Worm (Caenorhabditis elegans) whole organism, L1 larva: ENCODE data around the gene F28F9.2.
A peak's percentile ranks its signal among the peaks of the same experiment; 100 is the strongest.

Source experiments
- C16A3.4 ChIP-seq: fragments of 150-350 bp; optimal IDR thresholded peaks from 2 replicates; lab custom pipeline; 2014; ENCODE audit warnings: missing biosample characterization, missing genetic modification characterization
- F16B12.6 ChIP-seq: fragments of 150-350 bp; optimal IDR thresholded peaks from 2 replicates; lab custom pipeline; 2014; ENCODE audit warnings: missing biosample characterization, missing genetic modification characterization
- Y116A8C.19 ChIP-seq: sonication (generic microtip); optimal IDR thresholded peaks from 2 replicates; lab custom pipeline; 2016; ENCODE audit warnings: missing compliant biosample characterization, missing genetic modification characterization, borderline replicate concordance
- alr-1 ChIP-seq: fragments of 200-800 bp; sonication (Bioruptor generic); optimal IDR thresholded peaks from 2 replicates; lab custom pipeline; 2018; ENCODE audit warnings: borderline replicate concordance, mild to moderate bottlenecking, missing genetic modification characterization, missing compliant biosample characterization
- blmp-1 ChIP-seq: fragments of 150-350 bp; optimal IDR thresholded peaks from 2 replicates; lab custom pipeline; 2014; ENCODE audit warnings: missing biosample characterization, missing genetic modification characterization
- ceh-82 ChIP-seq, 3 experiments: fragments of 150-350 bp in 1 of 3; sonication (generic microtip) in 2 of 3; optimal IDR thresholded peaks; 2 replicates each; lab custom pipeline; 2014 to 2017; ENCODE audit warnings: missing biosample characterization in 3 of 3, missing genetic modification characterization in 3 of 3
- ceh-88 ChIP-seq: fragments of 200-800 bp; sonication (Bioruptor generic); IDR thresholded peaks from 2 replicates; pipeline ENCODE4 v1.3.6; 2022; ENCODE audit warnings: missing genetic modification characterization, missing compliant biosample characterization
- ceh-90 ChIP-seq: sonication (generic microtip); optimal IDR thresholded peaks from 2 replicates; lab custom pipeline; 2016; ENCODE audit warnings: missing genetic modification characterization, missing compliant biosample characterization
- ces-1 ChIP-seq: fragments of 150-350 bp; optimal IDR thresholded peaks from 2 replicates; lab custom pipeline; 2014; ENCODE audit warnings: missing biosample characterization, missing genetic modification reagents, missing genetic modification characterization
- egl-13 ChIP-seq: sonication (generic microtip); optimal IDR thresholded peaks from 2 replicates; lab custom pipeline; 2016; ENCODE audit warnings: missing genotype, missing genetic modification reagents, missing genetic modification characterization, missing compliant biosample characterization
- egl-27 ChIP-seq, 2 experiments: fragments of 150-350 bp in 1 of 2; sonication (generic microtip); optimal IDR thresholded peaks; 3 replicates each; lab custom pipeline; 2017 to 2018; ENCODE audit warnings: missing biosample characterization in 2 of 2, missing genetic modification characterization in 2 of 2, missing genetic modification reagents in 2 of 2
- fkh-10 ChIP-seq: sonication (generic microtip); optimal IDR thresholded peaks from 2 replicates; lab custom pipeline; 2017; ENCODE audit warnings: missing biosample characterization, missing genetic modification reagents, missing genetic modification characterization
- hlh-17 ChIP-seq: fragments of 200-800 bp; sonication (Bioruptor generic); optimal IDR thresholded peaks from 2 replicates; lab custom pipeline; 2018; ENCODE audit warnings: missing genetic modification characterization, mild to moderate bottlenecking, missing compliant biosample characterization, moderate library complexity, borderline replicate concordance
- hpl-2 ChIP-seq: fragments of 150-350 bp; optimal IDR thresholded peaks from 2 replicates; lab custom pipeline; 2014; ENCODE audit warnings: missing biosample characterization, missing genetic modification reagents, missing genetic modification characterization
- irx-1 ChIP-seq: sonication (generic microtip); optimal IDR thresholded peaks from 2 replicates; lab custom pipeline; 2016; ENCODE audit warnings: missing genetic modification characterization, missing compliant biosample characterization
- isw-1 ChIP-seq: fragments of 200-800 bp; sonication (Bioruptor generic); IDR thresholded peaks from 2 replicates; pipeline ENCODE4 v1.3.6; 2022; ENCODE audit warnings: missing genetic modification characterization, missing compliant biosample characterization
- jun-1 ChIP-seq: fragments of 150-350 bp; optimal IDR thresholded peaks from 2 replicates; lab custom pipeline; 2014; ENCODE audit warnings: missing biosample characterization, missing genetic modification reagents, missing genetic modification characterization
- lin-13 ChIP-seq: fragments of 150-350 bp; optimal IDR thresholded peaks from 2 replicates; lab custom pipeline; 2014; ENCODE audit warnings: missing biosample characterization, missing genetic modification reagents, missing genetic modification characterization
- lin-39 ChIP-seq: fragments of 150-350 bp; optimal IDR thresholded peaks from 2 replicates; lab custom pipeline; 2014; ENCODE audit warnings: missing biosample characterization, missing genetic modification reagents, missing genetic modification characterization
- lir-3 ChIP-seq: sonication (generic microtip); optimal IDR thresholded peaks from 2 replicates; lab custom pipeline; 2016; ENCODE audit warnings: mild to moderate bottlenecking, missing genetic modification characterization, moderate library complexity, missing compliant biosample characterization; ENCODE audit not compliant: poor library complexity
- mab-9 ChIP-seq: fragments of 200-800 bp; sonication (Bioruptor generic); IDR thresholded peaks from 2 replicates; pipeline ENCODE4 v1.3.6; 2022; ENCODE audit warnings: missing genetic modification reagents, missing genetic modification characterization, missing compliant biosample characterization
- mdl-1 ChIP-seq, 2 experiments: fragments of 150-350 bp; optimal IDR thresholded peaks; 2 replicates each; lab custom pipeline; 2014 to 2017; ENCODE audit warnings: missing biosample characterization in 2 of 2, missing genetic modification characterization in 2 of 2, inconsistent platforms in 1 of 2
- mef-2 ChIP-seq: fragments of 150-350 bp; optimal IDR thresholded peaks from 2 replicates; lab custom pipeline; 2014; ENCODE audit warnings: missing biosample characterization, missing genetic modification characterization
- mep-1 ChIP-seq: fragments of 150-350 bp; optimal IDR thresholded peaks from 2 replicates; lab custom pipeline; 2014; ENCODE audit warnings: missing biosample characterization, missing genetic modification characterization
- nhr-11 ChIP-seq: fragments of 150-350 bp; optimal IDR thresholded peaks from 2 replicates; lab custom pipeline; 2014; ENCODE audit warnings: missing biosample characterization, missing genetic modification characterization
- nhr-12 ChIP-seq: sonication (generic microtip); optimal IDR thresholded peaks from 2 replicates; lab custom pipeline; 2017; ENCODE audit warnings: missing biosample characterization, missing genetic modification characterization
- nhr-19 ChIP-seq: fragments of 200-800 bp; sonication (Bioruptor generic); conservative IDR thresholded peaks from 2 replicates; pipeline ENCODE4 v1.3.6; 2022; ENCODE audit warnings: missing genetic modification characterization, missing compliant biosample characterization
- nhr-237 ChIP-seq: fragments of 150-350 bp; optimal IDR thresholded peaks from 2 replicates; lab custom pipeline; 2014; ENCODE audit warnings: missing biosample characterization, missing genetic modification characterization
- nhr-28 ChIP-seq: fragments of 150-350 bp; optimal IDR thresholded peaks from 2 replicates; lab custom pipeline; 2014; ENCODE audit warnings: missing biosample characterization, missing genetic modification characterization
- nhr-77 ChIP-seq: fragments of 150-350 bp; optimal IDR thresholded peaks from 2 replicates; lab custom pipeline; 2014; ENCODE audit warnings: missing biosample characterization, missing genetic modification characterization
- nhr-85 ChIP-seq: sonication (generic microtip); peaks from one replicate; lab custom pipeline; 2016; ENCODE audit warnings: missing genetic modification characterization, inconsistent platforms, missing compliant biosample characterization
- pag-3 ChIP-seq: sonication (generic microtip); optimal IDR thresholded peaks from 2 replicates; lab custom pipeline; 2017; ENCODE audit warnings: missing genetic modification characterization, mild to moderate bottlenecking, missing compliant biosample characterization, antibody characterized with exemption, borderline replicate concordance; ENCODE audit not compliant: insufficient read depth
- pax-3 ChIP-seq: fragments of 200-800 bp; sonication (Bioruptor generic); optimal IDR thresholded peaks from 2 replicates; lab custom pipeline; 2018; ENCODE audit warnings: mild to moderate bottlenecking, missing genetic modification characterization, moderate library complexity, missing compliant biosample characterization
- pqm-1 ChIP-seq: sonication (generic microtip); optimal IDR thresholded peaks from 3 replicates; lab custom pipeline; 2017; ENCODE audit warnings: missing biosample characterization, missing genetic modification characterization
- rnt-1 ChIP-seq: sonication (generic microtip); optimal IDR thresholded peaks from 2 replicates; lab custom pipeline; 2016; ENCODE audit warnings: mild to moderate bottlenecking, missing genetic modification characterization, moderate library complexity, missing compliant biosample characterization
- snpc-4 ChIP-seq: fragments of 150-350 bp; optimal IDR thresholded peaks from 2 replicates; lab custom pipeline; 2014; ENCODE audit warnings: missing biosample characterization, missing genetic modification characterization
- sox-4 ChIP-seq: sonication (generic microtip); optimal IDR thresholded peaks from 2 replicates; lab custom pipeline; 2016; ENCODE audit warnings: missing genetic modification characterization, missing compliant biosample characterization
- sptf-1 ChIP-seq: fragments of 150-350 bp; optimal IDR thresholded peaks from 2 replicates; lab custom pipeline; 2014; ENCODE audit warnings: missing biosample characterization, missing genetic modification characterization
- sup-37 ChIP-seq: fragments of 200-800 bp; sonication (Bioruptor generic); optimal IDR thresholded peaks from 2 replicates; lab custom pipeline; 2018; ENCODE audit warnings: mild to moderate bottlenecking, missing genetic modification characterization, missing compliant biosample characterization
- swsn-7 ChIP-seq: sonication (generic microtip); optimal IDR thresholded peaks from 2 replicates; lab custom pipeline; 2016; ENCODE audit warnings: missing genetic modification characterization, missing compliant biosample characterization
- tbx-2 ChIP-seq: sonication (generic microtip); optimal IDR thresholded peaks from 2 replicates; lab custom pipeline; 2016; ENCODE audit warnings: missing genetic modification characterization, missing compliant biosample characterization
- tlp-1 ChIP-seq: fragments of 150-350 bp; optimal IDR thresholded peaks from 2 replicates; lab custom pipeline; 2014; ENCODE audit warnings: missing biosample characterization, missing genetic modification characterization
- unc-130 ChIP-seq: fragments of 150-350 bp; optimal IDR thresholded peaks from 2 replicates; lab custom pipeline; 2017; ENCODE audit warnings: missing biosample characterization, missing genetic modification characterization, inconsistent platforms
- unc-30 ChIP-seq: sonication (generic microtip); optimal IDR thresholded peaks from 2 replicates; lab custom pipeline; 2017; ENCODE audit warnings: missing biosample characterization, missing genetic modification characterization
- unc-62 ChIP-seq: fragments of 150-350 bp; optimal IDR thresholded peaks from 2 replicates; lab custom pipeline; 2014; ENCODE audit warnings: missing biosample characterization, missing genetic modification reagents, missing genetic modification characterization
- unc-86 ChIP-seq: sonication (generic microtip); optimal IDR thresholded peaks from 2 replicates; lab custom pipeline; 2016; ENCODE audit warnings: missing genetic modification characterization, missing compliant biosample characterization
- unc-98 ChIP-seq: fragments of 200-800 bp; sonication (Bioruptor generic); IDR thresholded peaks from 2 replicates; pipeline ENCODE4 v1.3.6; 2022; ENCODE audit warnings: missing genetic modification characterization, missing compliant biosample characterization
- vab-15 ChIP-seq: sonication (generic microtip); optimal IDR thresholded peaks from 2 replicates; lab custom pipeline; 2017; ENCODE audit warnings: missing genotype, mild to moderate bottlenecking, missing genetic modification characterization, missing compliant biosample characterization
- zag-1 ChIP-seq: fragments of 150-350 bp; optimal IDR thresholded peaks from 2 replicates; lab custom pipeline; 2014; ENCODE audit warnings: missing biosample characterization, missing genetic modification characterization
- zip-4 ChIP-seq: fragments of 200-800 bp; sonication (Bioruptor generic); optimal IDR thresholded peaks from 2 replicates; lab custom pipeline; 2018; ENCODE audit warnings: mild to moderate bottlenecking, missing genetic modification characterization, moderate library complexity, missing compliant biosample characterization
- ztf-11 ChIP-seq, 2 experiments: sonication (generic microtip); optimal IDR thresholded peaks; 2 replicates each; lab custom pipeline; 2016 to 2017; ENCODE audit warnings: missing genetic modification characterization in 2 of 2, missing biosample characterization in 1 of 2, missing compliant biosample characterization in 1 of 2
- ztf-4 ChIP-seq: fragments of 150-350 bp; optimal IDR thresholded peaks from 2 replicates; lab custom pipeline; 2014; ENCODE audit warnings: missing biosample characterization, missing genetic modification characterization

Gene F28F9.2

ce11 chrIV:3873706-3874105 lies 34.2 kb downstream of the F28F9.2 start, which contains the start of gene F37C4.5:
Gene F37C4.5, minus strand, starts transcription at chrIV:3873806.
- TF ChIP-seq unc-86 (tag; lab: Kevin White, UChicago) (no peak), sox-4 (tag; lab: Kevin White, UChicago) (no peak), mep-1 (tag; lab: Kevin White, UChicago) (no peak), unc-98 (GFP tag; lab: Robert Waterston, UW) (no peak), ztf-4 (tag; lab: Kevin White, UChicago) (no peak), unc-130 (tag; lab: Kevin White, UChicago) (no peak), Y116A8C.19 (tag; lab: Kevin White, UChicago) (no peak), hpl-2 (GFP tag; lab: Kevin White, UChicago) (no peak), egl-13 (tag; lab: Kevin White, UChicago) (no peak), nhr-77 (no peak), unc-30 (no peak), ceh-88 (no peak), isw-1 (no peak), mab-9 (GFP tag; lab: Robert Waterston, UW) (no peak), lir-3 (no peak), sptf-1 (tag; lab: Kevin White, UChicago) (no peak), nhr-19 (GFP tag; lab: Robert Waterston, UW) (no peak)

- TF ChIP-seq sup-37 (no peak), unc-98 (GFP tag; lab: Robert Waterston, UW) (no peak), egl-13 (tag; lab: Kevin White, UChicago) (no peak), rnt-1 (tag; lab: Kevin White, UChicago) (peak; percentile 14), zip-4 (GFP tag; lab: Kevin White, UChicago) (peak; percentile 8), blmp-1 (tag; lab: Kevin White, UChicago) (peak; percentile 31), mdl-1 (tag; optimal IDR thresholded peaks at IDR 0.05; lab: Kevin White, UChicago) (no peak), lin-13 (no peak), mef-2 (no peak), nhr-11 (tag; lab: Kevin White, UChicago) (no peak), swsn-7 (tag; lab: Kevin White, UChicago) (peak; percentile 10), irx-1 (tag; lab: Kevin White, UChicago) (no peak), hlh-17 (no peak), pag-3 (tag; lab: Kevin White, UChicago) (no peak), alr-1 (tag; lab: Kevin White, UChicago) (no peak), egl-27 (tag; optimal IDR thresholded peaks at IDR 0.05; lab: Kevin White, UChicago) (no peak), tbx-2 (tag; lab: Kevin White, UChicago) (no peak), C16A3.4 (no peak), F16B12.6 (tag; lab: Kevin White, UChicago) (no peak), nhr-85 (tag; lab: Kevin White, UChicago) (peak; percentile 56), nhr-237 (tag; lab: Kevin White, UChicago) (no peak), tlp-1 (tag; lab: Kevin White, UChicago) (no peak), Y116A8C.19 (tag; lab: Kevin White, UChicago) (no peak), ces-1 (GFP tag; lab: Kevin White, UChicago) (no peak), isw-1 (no peak), nhr-12 (tag; lab: Kevin White, UChicago) (no peak), jun-1 (tag; lab: Kevin White, UChicago) (no peak), ztf-11 (tag; optimal IDR thresholded peaks at IDR 0.05; lab: Kevin White, UChicago) (no peak), lin-39 (tag; lab: Kevin White, UChicago) (no peak), ceh-82 (tag; optimal IDR thresholded peaks at IDR 0.05; lab: Kevin White, UChicago) (peak in 1 of 3 experiments; percentile 10), nhr-28 (tag; lab: Kevin White, UChicago) (no peak), mep-1 (tag; lab: Kevin White, UChicago) (peak; percentile 38), snpc-4 (tag; lab: Kevin White, UChicago) (no peak), lir-3 (no peak), fkh-10 (GFP tag; lab: Kevin White, UChicago) (no peak), zag-1 (tag; lab: Kevin White, UChicago) (no peak), ztf-4 (tag; lab: Kevin White, UChicago) (no peak), ceh-90 (tag; lab: Kevin White, UChicago) (no peak), unc-62 (GFP tag; lab: Kevin White, UChicago) (no peak), pqm-1 (no peak), pax-3 (tag; lab: Kevin White, UChicago) (no peak), vab-15 (tag; lab: Kevin White, UChicago) (no peak)
Observed at ce11 chrIV:3874417-3874816, 34.9 kb downstream of the F28F9.2 start.
